Fruit fly (Drosophila melanogaster) whole organism, prepupa: ENCODE data around the gene GstD5.

Experiments used
- CG16779 ChIP-seq: fragments of 200-800 bp; sonication (Bioruptor generic); optimal IDR thresholded peaks from 3 replicates; lab custom pipeline; 2017; ENCODE audit warnings: missing biosample characterization, mild to moderate bottlenecking, missing genetic modification characterization
- CG6808 ChIP-seq: fragments of 200-800 bp; sonication (Bioruptor generic); optimal IDR thresholded peaks from 3 replicates; lab custom pipeline; 2017; ENCODE audit warnings: missing biosample characterization, missing genetic modification characterization, mild to moderate bottlenecking, moderate library complexity, missing genetic modification reagents
- Lpt ChIP-seq: fragments of 200-800 bp; sonication (Bioruptor generic); optimal IDR thresholded peaks from 3 replicates; lab custom pipeline; 2016; ENCODE audit warnings: missing biosample characterization, missing genetic modification characterization
- OdsH ChIP-seq: fragments of 200-800 bp; sonication (Bioruptor generic); optimal IDR thresholded peaks from 3 replicates; lab custom pipeline; 2016; ENCODE audit warnings: missing biosample characterization, missing genetic modification characterization
- Sox14 ChIP-seq: fragments of 200-800 bp; sonication (Bioruptor generic); optimal IDR thresholded peaks from 3 replicates; lab custom pipeline; 2016; ENCODE audit warnings: missing biosample characterization, missing genetic modification characterization
- achi ChIP-seq: fragments of 200-800 bp; sonication (Bioruptor generic); optimal IDR thresholded peaks from 3 replicates; lab custom pipeline; 2016; ENCODE audit warnings: missing biosample characterization, missing genetic modification characterization

DNA sequence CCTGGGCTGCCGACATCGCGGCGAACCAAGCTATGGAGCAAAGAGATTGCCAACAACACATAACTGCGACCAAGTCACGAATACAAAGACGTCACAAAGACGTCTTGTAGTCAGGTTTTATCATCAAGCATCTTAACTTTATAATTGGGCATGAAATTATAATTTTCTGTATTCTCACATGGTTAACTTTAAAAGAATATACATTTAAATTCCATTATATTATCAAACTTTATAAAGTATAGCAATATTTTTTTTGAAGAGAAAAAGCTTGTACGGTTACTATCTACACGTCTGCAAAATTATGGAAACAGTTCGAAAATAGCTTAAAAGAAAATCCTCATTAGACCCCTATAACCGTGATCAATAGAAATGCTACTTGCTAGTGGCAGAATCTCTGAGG, 23.5 kb upstream of the GstD5 start, which contains the start of gene CG10041:
- no peak for TF ChIP-seq achi (GFP tag; lab: Kevin White, UChicago)
- no peak for TF ChIP-seq Sox14
- no peak for TF ChIP-seq CG16779
- no peak for TF ChIP-seq OdsH (GFP tag; lab: Kevin White, UChicago)
- TF ChIP-seq Lpt = no peak
- TF ChIP-seq CG6808 (GFP tag; lab: Kevin White, UChicago) = no peak
